Fruit fly (Drosophila melanogaster) whole organism, adult: ENCODE data around the gene drm.

Source experiments
- CG11617 ChIP-seq: fragments of 200-800 bp; sonication (Bioruptor generic); optimal IDR thresholded peaks from 2 replicates; lab custom pipeline; 2017; ENCODE audit warnings: mild to moderate bottlenecking, missing biosample characterization, missing genetic modification reagents, missing genetic modification characterization
- CG12768 ChIP-seq: fragments of 200-800 bp; sonication (Bioruptor generic); optimal IDR thresholded peaks from 2 replicates; lab custom pipeline; 2017; ENCODE audit warnings: missing biosample characterization, missing genetic modification characterization, mild to moderate bottlenecking, moderate library complexity, missing genetic modification reagents
- CG14711 ChIP-seq: fragments of 200-800 bp; sonication (Bioruptor generic); optimal IDR thresholded peaks from 2 replicates; lab custom pipeline; 2018; ENCODE audit warnings: missing biosample characterization, mild to moderate bottlenecking, missing genetic modification characterization, moderate library complexity
- CG1620 ChIP-seq: fragments of 200-800 bp; sonication (Bioruptor generic); optimal IDR thresholded peaks from 2 replicates; lab custom pipeline; 2016; ENCODE audit warnings: missing biosample characterization, missing genetic modification characterization
- CG33017 ChIP-seq: fragments of 200-800 bp; sonication (Bioruptor generic); optimal IDR thresholded peaks from 2 replicates; lab custom pipeline; 2018; ENCODE audit warnings: missing biosample characterization, mild to moderate bottlenecking, missing genetic modification characterization, moderate library complexity
- CG5204 ChIP-seq: fragments of 200-800 bp; sonication (Bioruptor generic); optimal IDR thresholded peaks from 2 replicates; lab custom pipeline; 2016; ENCODE audit warnings: missing biosample characterization, missing genetic modification characterization
- CG7045 ChIP-seq: fragments of 200-800 bp; sonication (Bioruptor generic); optimal IDR thresholded peaks from 2 replicates; lab custom pipeline; 2017; ENCODE audit warnings: missing biosample characterization, mild to moderate bottlenecking, missing genetic modification characterization
- CG7101 ChIP-seq: fragments of 200-800 bp; sonication (Bioruptor generic); optimal IDR thresholded peaks from 2 replicates; lab custom pipeline; 2018; ENCODE audit warnings: missing biosample characterization, mild to moderate bottlenecking, missing genetic modification characterization, moderate library complexity
- Clk ChIP-seq: fragments of 200-800 bp; sonication (Bioruptor generic); optimal IDR thresholded peaks from 2 replicates; lab custom pipeline; 2017; ENCODE audit warnings: missing biosample characterization, missing genetic modification characterization
- Crg-1 ChIP-seq: fragments of 200-800 bp; sonication (Bioruptor generic); optimal IDR thresholded peaks from 2 replicates; lab custom pipeline; 2016; ENCODE audit warnings: missing biosample characterization, missing genetic modification characterization
- Hr96 ChIP-seq: fragments of 200-800 bp; sonication (Bioruptor generic); optimal IDR thresholded peaks from 2 replicates; lab custom pipeline; 2016; ENCODE audit warnings: missing biosample characterization, missing genetic modification characterization
- Mnt ChIP-seq: fragments of 200-800 bp; sonication (Bioruptor generic); optimal IDR thresholded peaks from 2 replicates; lab custom pipeline; 2016; ENCODE audit warnings: missing biosample characterization, mild to moderate bottlenecking, missing genetic modification characterization
- bab1 ChIP-seq: fragments of 200-800 bp; sonication (Bioruptor generic); optimal IDR thresholded peaks from 3 replicates; lab custom pipeline; 2019; ENCODE audit warnings: missing biosample characterization, mild to moderate bottlenecking, missing genetic modification characterization, moderate library complexity
- cic ChIP-seq: fragments of 200-800 bp; sonication (Bioruptor generic); optimal IDR thresholded peaks from 2 replicates; lab custom pipeline; 2017; ENCODE audit warnings: missing biosample characterization, mild to moderate bottlenecking, missing genetic modification characterization, moderate library complexity
- cnc ChIP-seq, 2 experiments: fragments of >200 bp; optimal IDR thresholded peaks; 2 replicates each; lab custom pipeline; 2017
- kay ChIP-seq: fragments of 200-800 bp; sonication (Bioruptor generic); peaks from one replicate; lab custom pipeline; 2016; ENCODE audit warnings: missing biosample characterization, missing genetic modification characterization, borderline replicate concordance
- ovo ChIP-seq: fragments of 200-800 bp; sonication (Bioruptor generic); optimal IDR thresholded peaks from 2 replicates; lab custom pipeline; 2016; ENCODE audit warnings: missing biosample characterization, missing genetic modification characterization
- pad ChIP-seq: fragments of 200-800 bp; sonication (Bioruptor generic); optimal IDR thresholded peaks from 3 replicates; lab custom pipeline; 2017; ENCODE audit warnings: missing biosample characterization, missing genetic modification characterization, mild to moderate bottlenecking, moderate library complexity, missing genetic modification reagents
- tj ChIP-seq: fragments of 200-800 bp; sonication (Bioruptor generic); optimal IDR thresholded peaks from 3 replicates; lab custom pipeline; 2017; ENCODE audit warnings: missing biosample characterization, mild to moderate bottlenecking, missing genetic modification characterization, moderate library complexity
- toe ChIP-seq: fragments of 200-800 bp; sonication (Bioruptor generic); optimal IDR thresholded peaks from 2 replicates; lab custom pipeline; 2016; ENCODE audit warnings: missing biosample characterization, missing genetic modification characterization

drm gene

dm6 chr2L:3547512-3547911 is 8.5 kb downstream of the drm start:
- TF ChIP-seq bab1 = no peak
- no peak for TF ChIP-seq Clk (GFP tag; lab: Kevin White, UChicago)
- TF ChIP-seq kay (GFP tag; lab: Kevin White, UChicago) = no peak
- TF ChIP-seq CG5204 (GFP tag; lab: Kevin White, UChicago) = no peak
- no peak for TF ChIP-seq cnc (optimal IDR thresholded peaks at IDR 0.05; lab: Kevin White, UChicago)
- TF ChIP-seq CG7045 (GFP tag; lab: Kevin White, UChicago) = no peak

dm6 chr2L:3548879-3549278 is 9.8 kb downstream of the drm start:
- TF ChIP-seq CG7045 (GFP tag; lab: Kevin White, UChicago) = no peak
- TF ChIP-seq CG14711 (tag; lab: Kevin White, UChicago) = no peak
- no peak for TF ChIP-seq Clk (GFP tag; lab: Kevin White, UChicago)
- no peak for TF ChIP-seq Mnt (GFP tag; lab: Kevin White, UChicago)
- TF ChIP-seq kay (GFP tag; lab: Kevin White, UChicago) = no peak
- TF ChIP-seq CG1620 (GFP tag; lab: Kevin White, UChicago) = no peak
- TF ChIP-seq pad (GFP tag; lab: Kevin White, UChicago) = no peak
- no peak for TF ChIP-seq CG5204 (GFP tag; lab: Kevin White, UChicago)
- TF ChIP-seq CG7101 = no peak
- TF ChIP-seq CG12768 = no peak
- no peak for TF ChIP-seq Crg-1
- TF ChIP-seq tj (GFP tag; lab: Kevin White, UChicago) = no peak
- no peak for TF ChIP-seq cic (GFP tag; lab: Kevin White, UChicago)
- no peak for TF ChIP-seq CG33017 (tag; lab: Kevin White, UChicago)
- no peak for TF ChIP-seq Hr96 (GFP tag; lab: Kevin White, UChicago)

dm6 chr2L:3549742-3550141 is 10.7 kb downstream of the drm start:
- TF ChIP-seq CG1620 (GFP tag; lab: Kevin White, UChicago) (no peak), toe (GFP tag; lab: Kevin White, UChicago) (no peak), Clk (GFP tag; lab: Kevin White, UChicago) (no peak), cnc (optimal IDR thresholded peaks at IDR 0.05; lab: Kevin White, UChicago) (no peak), kay (GFP tag; lab: Kevin White, UChicago) (no peak), cic (GFP tag; lab: Kevin White, UChicago) (no peak), CG7101 (no peak), Crg-1 (no peak), CG12768 (no peak), CG11617 (GFP tag; lab: Kevin White, UChicago) (no peak), CG33017 (tag; lab: Kevin White, UChicago) (no peak), pad (GFP tag; lab: Kevin White, UChicago) (no peak), Mnt (GFP tag; lab: Kevin White, UChicago) (no peak), CG14711 (tag; lab: Kevin White, UChicago) (no peak), CG5204 (GFP tag; lab: Kevin White, UChicago) (no peak), tj (GFP tag; lab: Kevin White, UChicago) (no peak), Hr96 (GFP tag; lab: Kevin White, UChicago) (no peak)

dm6 chr2L:3550583-3550982 is 11.5 kb downstream of the drm start:
- TF ChIP-seq CG1620 (GFP tag; lab: Kevin White, UChicago) (no peak), Clk (GFP tag; lab: Kevin White, UChicago) (no peak), cnc (optimal IDR thresholded peaks at IDR 0.05; lab: Kevin White, UChicago) (no peak), kay (GFP tag; lab: Kevin White, UChicago) (no peak)

- TF ChIP-seq cic (GFP tag; lab: Kevin White, UChicago) (no peak), bab1 (no peak), Crg-1 (no peak), CG14711 (tag; lab: Kevin White, UChicago) (no peak), CG5204 (GFP tag; lab: Kevin White, UChicago) (no peak), toe (GFP tag; lab: Kevin White, UChicago) (no peak), CG1620 (GFP tag; lab: Kevin White, UChicago) (no peak), CG12768 (no peak), kay (GFP tag; lab: Kevin White, UChicago) (no peak), tj (GFP tag; lab: Kevin White, UChicago) (no peak), ovo (GFP tag; lab: Kevin White, UChicago) (no peak), Hr96 (GFP tag; lab: Kevin White, UChicago) (no peak), Mnt (GFP tag; lab: Kevin White, UChicago) (no peak), Clk (GFP tag; lab: Kevin White, UChicago) (no peak), CG7045 (GFP tag; lab: Kevin White, UChicago) (no peak), cnc (optimal IDR thresholded peaks at IDR 0.05; lab: Kevin White, UChicago) (no peak), pad (GFP tag; lab: Kevin White, UChicago) (no peak), CG33017 (tag; lab: Kevin White, UChicago) (no peak), CG11617 (GFP tag; lab: Kevin White, UChicago) (no peak)
Measured at dm6 chr2L:3552773-3553172, 13.7 kb downstream of the drm start.

dm6 chr2L:3553902-3554301 is 14.9 kb downstream of the drm start:
- TF ChIP-seq tj (GFP tag; lab: Kevin White, UChicago) = no peak
- TF ChIP-seq pad (GFP tag; lab: Kevin White, UChicago) = no peak
- TF ChIP-seq Clk (GFP tag; lab: Kevin White, UChicago) = no peak
- TF ChIP-seq CG14711 (tag; lab: Kevin White, UChicago) = no peak
- TF ChIP-seq cnc (optimal IDR thresholded peaks at IDR 0.05; lab: Kevin White, UChicago) = no peak
- no peak for TF ChIP-seq kay (GFP tag; lab: Kevin White, UChicago)
- no peak for TF ChIP-seq Crg-1
- TF ChIP-seq CG1620 (GFP tag; lab: Kevin White, UChicago) = no peak
- no peak for TF ChIP-seq CG12768
- TF ChIP-seq toe (GFP tag; lab: Kevin White, UChicago) = no peak
- TF ChIP-seq CG33017 (tag; lab: Kevin White, UChicago) = no peak
- TF ChIP-seq cic (GFP tag; lab: Kevin White, UChicago) = no peak
- no peak for TF ChIP-seq bab1
- no peak for TF ChIP-seq CG7045 (GFP tag; lab: Kevin White, UChicago)
- no peak for TF ChIP-seq CG5204 (GFP tag; lab: Kevin White, UChicago)
- TF ChIP-seq CG11617 (GFP tag; lab: Kevin White, UChicago) = no peak
- no peak for TF ChIP-seq CG7101
- no peak for TF ChIP-seq ovo (GFP tag; lab: Kevin White, UChicago)
- TF ChIP-seq Hr96 (GFP tag; lab: Kevin White, UChicago) = no peak
